Fruit fly (Drosophila melanogaster) whole organism, adult: ENCODE data around the gene CG14262.

ENCODE experiments used
- CG5204 ChIP-seq: fragments of 200-800 bp; sonication (Bioruptor generic); optimal IDR thresholded peaks from 2 replicates; lab custom pipeline; 2016; ENCODE audit warnings: missing biosample characterization, missing genetic modification characterization
- CG7045 ChIP-seq: fragments of 200-800 bp; sonication (Bioruptor generic); optimal IDR thresholded peaks from 2 replicates; lab custom pipeline; 2017; ENCODE audit warnings: missing biosample characterization, mild to moderate bottlenecking, missing genetic modification characterization
- CG7101 ChIP-seq: fragments of 200-800 bp; sonication (Bioruptor generic); optimal IDR thresholded peaks from 2 replicates; lab custom pipeline; 2018; ENCODE audit warnings: missing biosample characterization, mild to moderate bottlenecking, missing genetic modification characterization, moderate library complexity
- Hr96 ChIP-seq: fragments of 200-800 bp; sonication (Bioruptor generic); optimal IDR thresholded peaks from 2 replicates; lab custom pipeline; 2016; ENCODE audit warnings: missing biosample characterization, missing genetic modification characterization
- cnc ChIP-seq, 2 experiments: fragments of >200 bp; optimal IDR thresholded peaks; 2 replicates each; lab custom pipeline; 2017
- kay ChIP-seq: fragments of 200-800 bp; sonication (Bioruptor generic); peaks from one replicate; lab custom pipeline; 2016; ENCODE audit warnings: missing biosample characterization, missing genetic modification characterization, borderline replicate concordance

dm6 chr3R:27238438-27239301, 26.6 kb downstream of the CG14262 start, which contains the start of the genes CG31064 and PolA2:
- TF ChIP-seq CG7101 (tag; lab: Kevin White, UChicago) (no peak), kay (GFP tag; lab: Kevin White, UChicago) (no peak), cnc (optimal IDR thresholded peaks at IDR 0.05; lab: Kevin White, UChicago) (no peak), CG7045 (no peak), Hr96 (GFP tag; lab: Kevin White, UChicago) (no peak), CG5204 (GFP tag; lab: Kevin White, UChicago) (no peak)
